Fruit fly (Drosophila melanogaster) whole organism, embryonic: ENCODE measurements around the gene CG3603.

Experiments used
- ATbp ChIP-seq: fragments of 200-800 bp; sonication (Bioruptor generic); optimal IDR thresholded peaks from 2 replicates; lab custom pipeline; 2017; ENCODE audit warnings: missing biosample characterization, mild to moderate bottlenecking, missing genetic modification characterization, missing genetic modification reagents
- CG10274 ChIP-seq: fragments of 200-800 bp; sonication (Bioruptor generic); optimal IDR thresholded peaks from 3 replicates; lab custom pipeline; 2017; ENCODE audit warnings: missing biosample characterization, mild to moderate bottlenecking, missing genetic modification characterization
- CG10979 ChIP-seq: fragments of 200-800 bp; sonication (Bioruptor generic); optimal IDR thresholded peaks from 2 replicates; lab custom pipeline; 2018; ENCODE audit warnings: missing biosample characterization, mild to moderate bottlenecking, missing genetic modification characterization, moderate library complexity
- CG11398 ChIP-seq: fragments of 200-800 bp; sonication (Bioruptor generic); optimal IDR thresholded peaks from 2 replicates; lab custom pipeline; 2016; ENCODE audit warnings: missing biosample characterization, missing genetic modification characterization
- CG14710 ChIP-seq: fragments of 200-800 bp; sonication (Bioruptor generic); optimal IDR thresholded peaks from 3 replicates; lab custom pipeline; 2019; ENCODE audit warnings: missing biosample characterization, mild to moderate bottlenecking, missing genetic modification characterization, moderate library complexity
- CG16779 ChIP-seq: fragments of 200-800 bp; sonication (Bioruptor generic); IDR thresholded peaks from 2 replicates; pipeline ENCODE4 v1.3.6; 2022; ENCODE audit warnings: missing biosample characterization, missing genetic modification characterization
- CG17385 ChIP-seq: fragments of 200-800 bp; sonication (Bioruptor generic); optimal IDR thresholded peaks from 3 replicates; lab custom pipeline; 2018; ENCODE audit warnings: missing biosample characterization, mild to moderate bottlenecking, missing genetic modification characterization
- CG18599 ChIP-seq: fragments of 200-800 bp; sonication (Bioruptor generic); optimal IDR thresholded peaks from 3 replicates; lab custom pipeline; 2017; ENCODE audit warnings: missing biosample characterization, missing genetic modification characterization, mild to moderate bottlenecking, moderate library complexity, missing genetic modification reagents
- CG2120 ChIP-seq: fragments of 200-800 bp; sonication (Bioruptor generic); optimal IDR thresholded peaks from 3 replicates; lab custom pipeline; 2016; ENCODE audit warnings: missing biosample characterization, missing genetic modification characterization
- CG2678 ChIP-seq: fragments of 200-800 bp; sonication (Bioruptor generic); optimal IDR thresholded peaks from 3 replicates; lab custom pipeline; 2019; ENCODE audit warnings: missing biosample characterization, mild to moderate bottlenecking, missing genetic modification characterization, moderate library complexity
- CG31365 ChIP-seq: fragments of 200-800 bp; sonication (Bioruptor generic); optimal IDR thresholded peaks from 2 replicates; lab custom pipeline; 2018; ENCODE audit warnings: missing biosample characterization, mild to moderate bottlenecking, missing genetic modification characterization
- CG31441 ChIP-seq: fragments of 200-800 bp; sonication (Bioruptor generic); IDR thresholded peaks from 2 replicates; pipeline ENCODE4 v1.3.6; 2022; ENCODE audit warnings: missing biosample characterization, missing genetic modification characterization
- CG32532 ChIP-seq: fragments of 200-800 bp; sonication (Bioruptor generic); IDR thresholded peaks from 2 replicates; pipeline ENCODE4 v1.3.6; 2022; ENCODE audit warnings: missing biosample characterization, missing genetic modification characterization
- CG32767 ChIP-seq: fragments of 200-800 bp; sonication (Bioruptor generic); IDR thresholded peaks from 2 replicates; pipeline ENCODE4 v1.3.6; 2022; ENCODE audit warnings: missing biosample characterization, missing genetic modification characterization
- CG4404 ChIP-seq: fragments of 200-800 bp; sonication (Bioruptor generic); IDR thresholded peaks from 2 replicates; pipeline ENCODE4 v1.3.6; 2022; ENCODE audit warnings: missing biosample characterization, missing genetic modification characterization
- CG6689 ChIP-seq: fragments of 200-800 bp; sonication (Bioruptor generic); IDR thresholded peaks from 2 replicates; pipeline ENCODE4 v1.3.6; 2022; ENCODE audit warnings: missing biosample characterization, missing genetic modification characterization
- CG7372 ChIP-seq: fragments of 200-800 bp; sonication (Bioruptor generic); IDR thresholded peaks from 2 replicates; pipeline ENCODE4 v1.3.6; 2022; ENCODE audit warnings: missing biosample characterization, missing genetic modification characterization
- CG8290 ChIP-seq, 3 experiments: fragments of 200-800 bp; sonication (Bioruptor generic); optimal IDR thresholded peaks; 2 replicates each; lab custom pipeline; 2016 to 2019; ENCODE audit warnings: missing biosample characterization in 3 of 3, missing genetic modification characterization in 3 of 3, mild to moderate bottlenecking in 2 of 3, moderate library complexity in 1 of 3
- CG8765 ChIP-seq: fragments of 200-800 bp; sonication (Bioruptor generic); IDR thresholded peaks from 2 replicates; pipeline ENCODE4 v1.3.6; 2022; ENCODE audit warnings: missing biosample characterization, missing genetic modification characterization
- Drgx ChIP-seq: fragments of 200-800 bp; sonication (Bioruptor generic); IDR thresholded peaks from 2 replicates; pipeline ENCODE4 v1.3.6; 2022; ENCODE audit warnings: missing biosample characterization, missing genetic modification characterization
- E2f1 ChIP-seq: fragments of 200-800 bp; sonication (Bioruptor generic); IDR thresholded peaks from 2 replicates; pipeline ENCODE4 v1.3.6; 2022; ENCODE audit warnings: missing biosample characterization, missing genetic modification characterization
- Gug ChIP-seq: fragments of 200-800 bp; sonication (Bioruptor generic); IDR thresholded peaks from 4 replicates; pipeline ENCODE4 v1.3.6; 2022; ENCODE audit warnings: missing biosample characterization, missing genetic modification characterization
- H2.0 ChIP-seq: fragments of 200-800 bp; sonication (Bioruptor generic); IDR thresholded peaks from 2 replicates; pipeline ENCODE4 v1.3.6; 2022; ENCODE audit warnings: missing biosample characterization, missing genetic modification characterization
- HLH3B ChIP-seq: fragments of 200-800 bp; sonication (Bioruptor generic); IDR thresholded peaks from 2 replicates; pipeline ENCODE4 v1.3.6; 2022; ENCODE audit warnings: missing biosample characterization, missing genetic modification characterization
- HmgD ChIP-seq: fragments of 200-800 bp; sonication (Bioruptor generic); optimal IDR thresholded peaks from 3 replicates; lab custom pipeline; 2016; ENCODE audit warnings: missing biosample characterization, missing genetic modification characterization
- Hsf ChIP-seq: fragments of 200-800 bp; sonication (Bioruptor generic); optimal IDR thresholded peaks from 3 replicates; lab custom pipeline; 2016; ENCODE audit warnings: missing biosample characterization, missing genetic modification characterization
- Sry-β ChIP-seq: fragments of 200-800 bp; sonication (Bioruptor generic); optimal IDR thresholded peaks from 2 replicates; lab custom pipeline; 2018; ENCODE audit warnings: missing biosample characterization, mild to moderate bottlenecking, missing genetic modification characterization, moderate library complexity
- Sry-δ ChIP-seq: fragments of 200-800 bp; sonication (Bioruptor generic); optimal IDR thresholded peaks from 2 replicates; lab custom pipeline; 2016; ENCODE audit warnings: missing biosample characterization, missing genetic modification characterization
- Tbp ChIP-seq: fragments of >200 bp; optimal IDR thresholded peaks from 2 replicates; lab custom pipeline; 2018; ENCODE audit warnings: missing biosample characterization, missing genetic modification characterization
- Xbp1 ChIP-seq: fragments of 200-800 bp; sonication (Bioruptor generic); optimal IDR thresholded peaks from 3 replicates; lab custom pipeline; 2016; ENCODE audit warnings: missing biosample characterization, mild to moderate bottlenecking, missing genetic modification characterization
- bsh ChIP-seq, 2 experiments: fragments of 200-800 bp; sonication (Bioruptor generic); optimal IDR thresholded peaks; 2 replicates each; lab custom pipeline; 2017 to 2018; ENCODE audit warnings: mild to moderate bottlenecking in 2 of 2, missing biosample characterization in 2 of 2, missing genetic modification characterization in 2 of 2, moderate library complexity in 1 of 2
- ci ChIP-seq: fragments of 200-800 bp; sonication (Bioruptor generic); IDR thresholded peaks from 3 replicates; pipeline ENCODE4 v1.3.6; 2022; ENCODE audit warnings: missing biosample characterization, missing genetic modification characterization
- crp ChIP-seq, 2 experiments: fragments of 200-800 bp; sonication (Bioruptor generic); optimal IDR thresholded peaks; 2 replicates in 1 of 2; 3 replicates in 1 of 2; lab custom pipeline; 2017; ENCODE audit warnings: missing biosample characterization in 2 of 2, missing genetic modification characterization in 2 of 2, mild to moderate bottlenecking in 1 of 2, moderate library complexity in 1 of 2
- dimm ChIP-seq: fragments of 200-800 bp; sonication (Bioruptor generic); IDR thresholded peaks from 2 replicates; pipeline ENCODE4 v1.3.6; 2022; ENCODE audit warnings: missing biosample characterization, missing genetic modification characterization
- lab ChIP-seq: fragments of 200-800 bp; sonication (Bioruptor generic); optimal IDR thresholded peaks from 3 replicates; lab custom pipeline; 2017; ENCODE audit warnings: missing biosample characterization, missing genetic modification characterization, mild to moderate bottlenecking, moderate library complexity, missing genetic modification reagents
- lbe ChIP-seq: fragments of 200-800 bp; sonication (Bioruptor generic); optimal IDR thresholded peaks from 2 replicates; lab custom pipeline; 2016; ENCODE audit warnings: missing biosample characterization, mild to moderate bottlenecking, missing genetic modification characterization
- lmd ChIP-seq: fragments of 200-800 bp; sonication (Bioruptor generic); IDR thresholded peaks from 2 replicates; pipeline ENCODE4 v1.3.6; 2022; ENCODE audit warnings: missing biosample characterization, missing genetic modification characterization
- nmo ChIP-seq: fragments of 200-800 bp; sonication (Bioruptor generic); optimal IDR thresholded peaks from 2 replicates; lab custom pipeline; 2018; ENCODE audit warnings: missing biosample characterization, mild to moderate bottlenecking, missing genetic modification characterization, moderate library complexity
- pfk ChIP-seq: fragments of 200-800 bp; sonication (Bioruptor generic); optimal IDR thresholded peaks from 2 replicates; lab custom pipeline; 2018; ENCODE audit warnings: missing biosample characterization, mild to moderate bottlenecking, missing genetic modification characterization, moderate library complexity
- phol ChIP-seq: fragments of 200-800 bp; sonication (Bioruptor generic); optimal IDR thresholded peaks from 3 replicates; lab custom pipeline; 2018; ENCODE audit warnings: missing biosample characterization, mild to moderate bottlenecking, missing genetic modification characterization, moderate library complexity
- prd ChIP-seq, 3 experiments: fragments of >200 bp in 2 of 3; fragments of 200-800 bp in 1 of 3; sonication (Bioruptor generic) in 1 of 3; optimal IDR thresholded peaks in 2 of 3; IDR thresholded peaks in 1 of 3; 2 replicates in 2 of 3; 3 replicates in 1 of 3; pipeline versions ENCODE4 v1.3.6 to Lab custom; 2017 to 2022; ENCODE audit warnings: missing biosample characterization in 1 of 3, missing genetic modification characterization in 1 of 3
- sna ChIP-seq: fragments of 200-800 bp; sonication (Bioruptor generic); IDR thresholded peaks from 2 replicates; pipeline ENCODE4 v1.3.6; 2022; ENCODE audit warnings: missing biosample characterization, missing genetic modification characterization; ENCODE audit not compliant: partially characterized antibody
- tin ChIP-seq: fragments of 200-800 bp; sonication (Bioruptor generic); optimal IDR thresholded peaks from 3 replicates; lab custom pipeline; 2016; ENCODE audit warnings: missing biosample characterization, missing genetic modification characterization
- twi ChIP-seq: fragments of 200-800 bp; optimal IDR thresholded peaks from 2 replicates; lab custom pipeline; 2019; ENCODE audit warnings: missing biosample characterization, mild to moderate bottlenecking, missing genetic modification characterization, moderate library complexity
- unpg ChIP-seq: fragments of 200-800 bp; sonication (Bioruptor generic); optimal IDR thresholded peaks from 3 replicates; lab custom pipeline; 2018; ENCODE audit warnings: missing biosample characterization, mild to moderate bottlenecking, missing genetic modification characterization, moderate library complexity
- vvl ChIP-seq: fragments of 200-800 bp; sonication (Bioruptor generic); IDR thresholded peaks from 2 replicates; pipeline ENCODE4 v1.3.6; 2022; ENCODE audit warnings: missing biosample characterization, missing genetic modification characterization

Gene CG3603

dm6 chrX:2947545-2948072 lies at the start of gene CG3603 (continued):
- no peak for TF ChIP-seq Sry-δ
- TF ChIP-seq lbe (GFP tag; lab: Kevin White, UChicago): peak; percentile 9
- no peak for TF ChIP-seq CG32767 (GFP tag; lab: Robert Waterston, UW)
- no peak for TF ChIP-seq HmgD (GFP tag; lab: Kevin White, UChicago)
- peak; percentile 8 for TF ChIP-seq pfk
- TF ChIP-seq CG8765 (GFP tag; lab: Robert Waterston, UW): no peak
- peak; percentile 10; the same call in 1 of the 2 replicates for TF ChIP-seq CG32532
- TF ChIP-seq crp (GFP tag; optimal IDR thresholded peaks at IDR 0.05; lab: Kevin White, UChicago): peak in 1 of 2 experiments; percentile 80
- no peak for TF ChIP-seq CG4404
- TF ChIP-seq CG11398 (GFP tag; lab: Kevin White, UChicago): no peak
- TF ChIP-seq, all 482 proteins: peak for 62

dm6 chrX:2907105-2907694 lies 40.6 kb upstream of the CG3603 start:
- TF ChIP-seq dimm (GFP tag; lab: Robert Waterston, UW) (no peak), CG31441 (GFP tag; lab: Robert Waterston, UW) (0 out of 2 replicates have a peak, but pooled peaks have one; percentile 23), lab (GFP tag; lab: Kevin White, UChicago) (peak; percentile 11), CG2678 (tag; lab: Kevin White, UChicago) (peak; percentile 4), H2.0 (GFP tag; lab: Robert Waterston, UW) (0 out of 2 replicates have a peak, but pooled peaks have one; percentile 9), tin (GFP tag; lab: Kevin White, UChicago) (peak; percentile 3), CG18599 (GFP tag; lab: Kevin White, UChicago) (peak; percentile 23), CG7372 (GFP tag; lab: Robert Waterston, UW) (0 out of 2 replicates have a peak, but pooled peaks have one; percentile 9), sna (GFP tag; lab: Robert Waterston, UW) (no peak), Sry-β (no peak), CG14710 (tag; lab: Kevin White, UChicago) (no peak), nmo (peak; percentile 4), CG17385 (GFP tag; lab: Kevin White, UChicago) (peak; percentile 2), CG2120 (GFP tag; lab: Kevin White, UChicago) (no peak), unpg (GFP tag; lab: Kevin White, UChicago) (peak; percentile 20), CG10979 (tag; lab: Kevin White, UChicago) (peak; percentile 11), prd (optimal IDR thresholded peaks at IDR 0.05; lab: Kevin White, UChicago) (no peak), prd (GFP tag; IDR thresholded peaks at IDR 0.05; lab: Robert Waterston, UW) (peak; percentile 35; the same call in 1 of the 3 replicates), E2f1 (GFP tag; lab: Robert Waterston, UW) (no peak), Gug (GFP tag; lab: Robert Waterston, UW) (0 out of 4 replicates have a peak, but pooled peaks have one; percentile 12), HLH3B (GFP tag; lab: Robert Waterston, UW) (0 out of 2 replicates have a peak, but pooled peaks have one; percentile 21), Tbp (GFP tag; lab: Kevin White, UChicago) (no peak), CG10274 (GFP tag; lab: Kevin White, UChicago) (no peak), Drgx (peak; percentile 41; the same call in 1 of the 2 replicates), CG16779 (GFP tag; lab: Robert Waterston, UW) (no peak), vvl (GFP tag; lab: Robert Waterston, UW) (peak; percentile 18; the same call in 1 of the 2 replicates), ATbp (peak; percentile 12), CG6689 (GFP tag; lab: Robert Waterston, UW) (peak; percentile 35; the same call in 1 of the 2 replicates), CG8290 (GFP tag; optimal IDR thresholded peaks at IDR 0.05; lab: Kevin White, UChicago) (no peak), CG8290 (tag; optimal IDR thresholded peaks at IDR 0.05; lab: Kevin White, UChicago) (peak in 1 of 2 experiments; percentile 47), ci (GFP tag; lab: Robert Waterston, UW) (peak; percentile 51; the same call in 1 of the 3 replicates), lmd (GFP tag; lab: Robert Waterston, UW) (0 out of 2 replicates have a peak, but pooled peaks have one; percentile 20), twi (tag; lab: Kevin White, UChicago) (no peak), Hsf (GFP tag; lab: Kevin White, UChicago) (peak; percentile 1), CG31365 (tag; lab: Kevin White, UChicago) (no peak), bsh (GFP tag; optimal IDR thresholded peaks at IDR 0.05; lab: Kevin White, UChicago) (peak in 1 of 2 experiments; percentile 37), Xbp1 (GFP tag; lab: Kevin White, UChicago) (peak; percentile 14), phol (tag; lab: Kevin White, UChicago) (peak; percentile 5)
